Fruit fly (Drosophila melanogaster): ENCODE measurements around the gene Irbp18.

Gene Irbp18

dm6 chr3L:11089805-11090440, 8.1 kb downstream of the Irbp18 start (continued):
- TF ChIP-seq CG16779 (tag; optimal IDR thresholded peaks at IDR 0.05) (peak; percentile 3), dac (GFP tag; optimal IDR thresholded peaks at IDR 0.05) (peak; percentile 53), CG8119 (GFP tag; IDR thresholded peaks at IDR 0.05) (peak; percentile 79), Met (GFP tag; optimal IDR thresholded peaks at IDR 0.05) (peak; percentile 78), Eip93F (GFP tag; optimal IDR thresholded peaks at IDR 0.05) (no peak), CG3032 (tag; optimal IDR thresholded peaks at IDR 0.05) (peak; percentile 11), dsx (GFP tag; optimal IDR thresholded peaks at IDR 0.05; ENCODE audit: poor library complexity, severe bottlenecking) (no peak), CG31627 (GFP tag; optimal IDR thresholded peaks at IDR 0.05) (peak; percentile 54), Sox102F (GFP tag; optimal IDR thresholded peaks at IDR 0.05) (peak; percentile 76), CG11902 (GFP tag; optimal IDR thresholded peaks at IDR 0.05) (no peak), Eip75B (GFP tag; optimal IDR thresholded peaks at IDR 0.05) (peak; percentile 49), CG11762 (GFP tag; optimal IDR thresholded peaks at IDR 0.05; ENCODE audit: insufficient read depth) (peak; percentile 50), topi (GFP tag; optimal IDR thresholded peaks at IDR 0.05) (peak; percentile 75), Hr4 (GFP tag; optimal IDR thresholded peaks at IDR 0.05) (peak; percentile 88), Gug (GFP tag; IDR thresholded peaks at IDR 0.05) (peak; percentile 58), Smox (GFP tag; optimal IDR thresholded peaks at IDR 0.05) (peak; percentile 71), cyc (GFP tag; optimal IDR thresholded peaks at IDR 0.05) (peak; percentile 42), CG4318 (GFP tag; optimal IDR thresholded peaks at IDR 0.05) (peak; percentile 77), Ets21C (GFP tag; optimal IDR thresholded peaks at IDR 0.05) (peak; percentile 56), Sox15 (GFP tag; optimal IDR thresholded peaks at IDR 0.05) (peak; percentile 8)

DNA sequence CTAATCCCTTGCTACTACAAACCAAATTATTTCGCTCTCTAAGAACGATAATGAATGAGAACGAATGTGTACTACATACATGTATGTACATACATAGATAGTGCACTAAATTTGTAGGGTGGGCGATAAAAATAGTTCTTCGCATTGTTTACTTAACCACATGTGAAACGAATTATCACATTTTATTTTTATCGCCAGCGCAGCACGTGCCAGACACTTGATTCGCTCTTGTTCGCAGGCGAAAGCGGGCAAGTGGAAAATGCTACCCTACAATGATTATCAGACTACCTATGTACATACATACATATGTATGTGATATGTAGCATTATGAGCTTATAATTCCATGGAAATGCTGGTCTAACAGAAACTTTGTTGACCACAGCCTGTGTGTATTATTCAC, 12.2 kb downstream of the Irbp18 start:
- TF ChIP-seq Blimp-1 (GFP tag; optimal IDR thresholded peaks at IDR 0.05) (no peak), fkh (GFP tag; optimal IDR thresholded peaks at IDR 0.05) (peak; percentile 84)

- TF ChIP-seq Sox15 (GFP tag; optimal IDR thresholded peaks at IDR 0.05) (peak; percentile 80), eg (GFP tag; IDR thresholded peaks at IDR 0.05) (peak; percentile 100), OdsH (GFP tag; optimal IDR thresholded peaks at IDR 0.05) (peak; percentile 98), CG11762 (GFP tag; optimal IDR thresholded peaks at IDR 0.05; ENCODE audit: insufficient read depth) (peak; percentile 97), CG4318 (GFP tag; optimal IDR thresholded peaks at IDR 0.05) (peak; percentile 96), Eip75B (GFP tag; optimal IDR thresholded peaks at IDR 0.05) (peak; percentile 99), vri (GFP tag; optimal IDR thresholded peaks at IDR 0.05) (peak; percentile 63), pdm3 (GFP tag; optimal IDR thresholded peaks at IDR 0.05) (peak; percentile 98), CG10631 (GFP tag; optimal IDR thresholded peaks at IDR 0.05) (peak; percentile 98), CG7368 (GFP tag; optimal IDR thresholded peaks at IDR 0.05) (peak; percentile 96), lz (GFP tag; optimal IDR thresholded peaks at IDR 0.05) (peak; percentile 88), CG8632 (GFP tag; optimal IDR thresholded peaks at IDR 0.05) (peak; percentile 93), ss (GFP tag; optimal IDR thresholded peaks at IDR 0.05) (peak; percentile 95 to 97), CG9139 (GFP tag; optimal IDR thresholded peaks at IDR 0.05) (peak; percentile 93), Gug (GFP tag; IDR thresholded peaks at IDR 0.05) (peak; percentile 99), CG31627 (GFP tag; optimal IDR thresholded peaks at IDR 0.05) (peak; percentile 87), CG8119 (GFP tag; IDR thresholded peaks at IDR 0.05) (peak; percentile 100), net (GFP tag; optimal IDR thresholded peaks at IDR 0.05) (peak; percentile 99), Ets96B (tag; optimal IDR thresholded peaks at IDR 0.05) (peak; percentile 97), Hr4 (GFP tag; optimal IDR thresholded peaks at IDR 0.05) (peak; percentile 99), Smox (GFP tag; optimal IDR thresholded peaks at IDR 0.05) (no peak), CG10669 (GFP tag; optimal IDR thresholded peaks at IDR 0.05) (peak; percentile 96), dsx (GFP tag; optimal IDR thresholded peaks at IDR 0.05; ENCODE audit: poor library complexity, severe bottlenecking) (peak; percentile 96), CG3919 (GFP tag; optimal IDR thresholded peaks at IDR 0.05) (peak; percentile 98), Hr39 (GFP tag; optimal IDR thresholded peaks at IDR 0.05) (no peak), CG11902 (GFP tag; optimal IDR thresholded peaks at IDR 0.05) (peak; percentile 83), fd85E (GFP tag; optimal IDR thresholded peaks at IDR 0.05) (peak; percentile 83), dac (GFP tag; optimal IDR thresholded peaks at IDR 0.05) (peak; percentile 94), Sox14 (GFP tag; optimal IDR thresholded peaks at IDR 0.05) (peak; percentile 98), svp (GFP tag) (no peak), CG3032 (tag; optimal IDR thresholded peaks at IDR 0.05) (peak; percentile 96), CG8319 (GFP tag; optimal IDR thresholded peaks at IDR 0.05) (peak; percentile 85), CG11294 (GFP tag; IDR thresholded peaks at IDR 0.05) (peak; percentile 99), Hr38 (GFP tag; optimal IDR thresholded peaks at IDR 0.05) (peak; percentile 93), Sox102F (GFP tag; optimal IDR thresholded peaks at IDR 0.05) (peak; percentile 87), spab (GFP tag; optimal IDR thresholded peaks at IDR 0.05) (peak; percentile 95)
Measured at dm6 chr3L:11084557-11085231, 13.3 kb downstream of the Irbp18 start.

Measured in whole organism, prepupa.